Worm (Caenorhabditis elegans) whole organism, young adult: Measurements from ENCODE around the gene ZK6.8.

ENCODE experiments used
- F37B4.10 ChIP-seq: fragments of 200-800 bp; sonication (Bioruptor generic); IDR thresholded peaks from 2 replicates; pipeline ENCODE4 v1.3.6; 2022; ENCODE audit warnings: missing genetic modification characterization, missing compliant biosample characterization
- F49E8.2 ChIP-seq: sonication (generic microtip); optimal IDR thresholded peaks from 3 replicates; lab custom pipeline; 2017; ENCODE audit warnings: missing genetic modification characterization, mild to moderate bottlenecking, missing compliant biosample characterization, antibody characterized with exemption, moderate library complexity; ENCODE audit not compliant: insufficient read depth
- K11D2.4 ChIP-seq: fragments of 200-800 bp; sonication (Bioruptor generic); IDR thresholded peaks from 2 replicates; pipeline ENCODE4 v1.3.6; 2022; ENCODE audit warnings: missing genetic modification reagents, missing genetic modification characterization, missing compliant biosample characterization
- K12H6.12 ChIP-seq: fragments of 200-800 bp; sonication (Bioruptor generic); optimal IDR thresholded peaks from 2 replicates; lab custom pipeline; 2018; ENCODE audit warnings: mild to moderate bottlenecking, missing genetic modification characterization, missing compliant biosample characterization
- T26A5.8 ChIP-seq: sonication (generic microtip); optimal IDR thresholded peaks from 2 replicates; lab custom pipeline; 2016; ENCODE audit warnings: missing genetic modification characterization, missing compliant biosample characterization
- Y95B8A.8 ChIP-seq: fragments of 200-800 bp; sonication (Bioruptor generic); IDR thresholded peaks from 2 replicates; pipeline ENCODE4 v1.3.6; 2022; ENCODE audit warnings: missing genetic modification reagents, missing genetic modification characterization, missing compliant biosample characterization
- aptf-3 ChIP-seq: fragments of 200-800 bp; sonication (Bioruptor generic); IDR thresholded peaks from 2 replicates; pipeline ENCODE4 v1.3.6; 2022; ENCODE audit warnings: missing genetic modification characterization, missing compliant biosample characterization
- cebp-1 ChIP-seq, 2 experiments: fragments of 200-800 bp in 1 of 2; sonication (Bioruptor generic) in 1 of 2; sonication (generic microtip) in 1 of 2; IDR thresholded peaks in 1 of 2; optimal IDR thresholded peaks in 1 of 2; 2 replicates each; pipeline versions ENCODE4 v1.3.6 to Lab custom; 2017 to 2022; ENCODE audit warnings: missing compliant biosample characterization in 2 of 2, missing genetic modification characterization in 2 of 2, mild to moderate bottlenecking in 1 of 2, missing genetic modification reagents in 1 of 2, moderate library complexity in 1 of 2
- chd-7 ChIP-seq: sonication (generic microtip); optimal IDR thresholded peaks from 2 replicates; lab custom pipeline; 2016; ENCODE audit warnings: mild to moderate bottlenecking, missing genetic modification characterization, moderate library complexity, missing compliant biosample characterization
- die-1 ChIP-seq: sonication (generic microtip); optimal IDR thresholded peaks from 2 replicates; lab custom pipeline; 2016; ENCODE audit warnings: missing genotype, mild to moderate bottlenecking, missing genetic modification characterization, missing compliant biosample characterization
- dpff-1 ChIP-seq: sonication (generic microtip); optimal IDR thresholded peaks from 2 replicates; lab custom pipeline; 2017; ENCODE audit warnings: mild to moderate bottlenecking, missing genetic modification characterization, missing compliant biosample characterization
- egrh-3 ChIP-seq: fragments of 200-800 bp; sonication (Bioruptor generic); IDR thresholded peaks from 2 replicates; pipeline ENCODE4 v1.3.6; 2022; ENCODE audit warnings: missing genetic modification reagents, missing genetic modification characterization, missing compliant biosample characterization
- fkh-3 ChIP-seq: sonication (generic microtip); optimal IDR thresholded peaks from 2 replicates; lab custom pipeline; 2016; ENCODE audit warnings: mild to moderate bottlenecking, missing genetic modification characterization, missing compliant biosample characterization
- hlh-26 ChIP-seq: fragments of 200-800 bp; sonication (Bioruptor generic); conservative IDR thresholded peaks from 2 replicates; pipeline ENCODE4 v1.3.6; 2022; ENCODE audit warnings: missing genetic modification reagents, missing genetic modification characterization, missing compliant biosample characterization
- let-607 ChIP-seq, 2 experiments: fragments of 200-800 bp in 1 of 2; sonication (Bioruptor generic) in 1 of 2; sonication (generic microtip) in 1 of 2; optimal IDR thresholded peaks; 2 replicates each; lab custom pipeline; 2016 to 2018; ENCODE audit warnings: mild to moderate bottlenecking in 2 of 2, missing compliant biosample characterization in 2 of 2, missing genetic modification characterization in 2 of 2, moderate library complexity in 2 of 2, missing genotype in 1 of 2
- lin-54 ChIP-seq: fragments of 200-800 bp; sonication (Bioruptor generic); optimal IDR thresholded peaks from 2 replicates; lab custom pipeline; 2018; ENCODE audit warnings: mild to moderate bottlenecking, missing genetic modification characterization, missing compliant biosample characterization
- lsl-1 ChIP-seq: fragments of 200-800 bp; sonication (Bioruptor generic); optimal IDR thresholded peaks from 2 replicates; lab custom pipeline; 2018; ENCODE audit warnings: mild to moderate bottlenecking, missing genetic modification characterization, moderate library complexity, missing compliant biosample characterization
- lsy-27 ChIP-seq: sonication (generic microtip); optimal IDR thresholded peaks from 2 replicates; lab custom pipeline; 2017; ENCODE audit warnings: missing genetic modification characterization, mild to moderate bottlenecking, missing compliant biosample characterization, antibody characterized with exemption, missing genotype, borderline replicate concordance; ENCODE audit not compliant: insufficient read depth
- madf-6 ChIP-seq: fragments of 200-800 bp; sonication (Bioruptor generic); IDR thresholded peaks from 2 replicates; pipeline ENCODE4 v1.3.6; 2022; ENCODE audit warnings: missing genetic modification reagents, missing genetic modification characterization, missing compliant biosample characterization
- madf-8 ChIP-seq: fragments of 200-800 bp; sonication (Bioruptor generic); conservative IDR thresholded peaks from 2 replicates; pipeline ENCODE4 v1.3.6; 2022; ENCODE audit warnings: missing genetic modification reagents, missing genetic modification characterization, missing compliant biosample characterization
- nfya-2 ChIP-seq: fragments of 200-800 bp; sonication (Bioruptor generic); IDR thresholded peaks from 2 replicates; pipeline ENCODE4 v1.3.6; 2022; ENCODE audit warnings: missing genetic modification reagents, missing genetic modification characterization, missing compliant biosample characterization
- rcor-1 ChIP-seq: fragments of 200-800 bp; sonication (Bioruptor generic); IDR thresholded peaks from 2 replicates; pipeline ENCODE4 v1.3.6; 2022; ENCODE audit warnings: missing genetic modification reagents, missing genetic modification characterization, missing compliant biosample characterization
- rec-8 ChIP-seq, 2 experiments: sonication (generic microtip); optimal IDR thresholded peaks; 2 replicates each; lab custom pipeline; 2016; ENCODE audit warnings: mild to moderate bottlenecking in 2 of 2, missing genetic modification characterization in 2 of 2, missing genetic modification reagents in 2 of 2, missing genotype in 2 of 2, missing biosample characterization in 1 of 2, missing compliant biosample characterization in 1 of 2, moderate library complexity in 1 of 2
- sdz-38 ChIP-seq: sonication (generic microtip); optimal IDR thresholded peaks from 2 replicates; lab custom pipeline; 2016; ENCODE audit warnings: missing genotype, missing genetic modification characterization, missing compliant biosample characterization
- snpc-3.4 ChIP-seq: sonication (generic microtip); optimal IDR thresholded peaks from 2 replicates; lab custom pipeline; 2017; ENCODE audit warnings: missing genetic modification characterization, mild to moderate bottlenecking, missing compliant biosample characterization, antibody characterized with exemption, moderate library complexity, missing genotype, missing genetic modification reagents
- somi-1 ChIP-seq: fragments of 200-800 bp; sonication (Bioruptor generic); optimal IDR thresholded peaks from 2 replicates; lab custom pipeline; 2018; ENCODE audit warnings: mild to moderate bottlenecking, missing genetic modification characterization, missing compliant biosample characterization
- unc-62 ChIP-seq: fragments of 150-350 bp; optimal IDR thresholded peaks from 2 replicates; lab custom pipeline; 2014; ENCODE audit warnings: missing biosample characterization, missing genetic modification reagents, missing genetic modification characterization
- zfh-2 ChIP-seq: fragments of 200-800 bp; sonication (Bioruptor generic); conservative IDR thresholded peaks from 2 replicates; pipeline ENCODE4 v1.3.6; 2022; ENCODE audit warnings: missing genetic modification reagents, missing genetic modification characterization, missing compliant biosample characterization
- ztf-22 ChIP-seq: fragments of 200-800 bp; sonication (Bioruptor generic); optimal IDR thresholded peaks from 2 replicates; lab custom pipeline; 2018; ENCODE audit warnings: mild to moderate bottlenecking, missing genetic modification characterization, moderate library complexity, missing compliant biosample characterization
- ztf-28 ChIP-seq: fragments of 200-800 bp; sonication (Bioruptor generic); IDR thresholded peaks from 2 replicates; pipeline ENCODE4 v1.3.6; 2022; ENCODE audit warnings: missing genetic modification reagents, missing genetic modification characterization, missing compliant biosample characterization

The ZK6.8 gene

ce11 chrV:351787-352186 lies 29.9 kb upstream of the ZK6.8 start:
- TF ChIP-seq Y95B8A.8 (GFP tag; lab: Robert Waterston, UW): no peak
- TF ChIP-seq K11D2.4 (GFP tag; lab: Robert Waterston, UW): no peak
- no peak for TF ChIP-seq snpc-3.4 (tag; lab: Kevin White, UChicago)
- TF ChIP-seq F49E8.2 (tag; lab: Kevin White, UChicago): no peak
- TF ChIP-seq dpff-1: no peak
- no peak for TF ChIP-seq let-607 (tag; optimal IDR thresholded peaks at IDR 0.05; lab: Kevin White, UChicago)
- no peak for TF ChIP-seq chd-7 (tag; lab: Kevin White, UChicago)

- TF ChIP-seq egrh-3 (peak; percentile 63; the same call in 1 of the 2 replicates), F37B4.10 (GFP tag; lab: Robert Waterston, UW) (0 out of 2 replicates have a peak, but pooled peaks have one; percentile 74), lsl-1 (GFP tag; lab: Kevin White, UChicago) (no peak), zfh-2 (GFP tag; lab: Robert Waterston, UW) (peak; percentile 87)
Measured at ce11 chrV:356959-357702, 24.6 kb upstream of the ZK6.8 start.

ce11 chrV:358473-358872 lies 23.2 kb upstream of the ZK6.8 start:
- TF ChIP-seq zfh-2 (GFP tag; lab: Robert Waterston, UW): peak; percentile 89
- TF ChIP-seq madf-6 (GFP tag; lab: Robert Waterston, UW): no peak
- TF ChIP-seq egrh-3: peak; percentile 63; the same call in 1 of the 2 replicates

- TF ChIP-seq die-1 (tag; lab: Kevin White, UChicago) (no peak), rec-8 (tag; optimal IDR thresholded peaks at IDR 0.05; lab: Kevin White, UChicago) (no peak), sdz-38 (tag; lab: Kevin White, UChicago) (no peak), madf-8 (no peak), unc-62 (no peak), fkh-3 (tag; lab: Kevin White, UChicago) (no peak), snpc-3.4 (tag; lab: Kevin White, UChicago) (no peak), hlh-26 (GFP tag; lab: Robert Waterston, UW) (no peak), K11D2.4 (GFP tag; lab: Robert Waterston, UW) (no peak), let-607 (tag; optimal IDR thresholded peaks at IDR 0.05; lab: Kevin White, UChicago) (no peak), ztf-28 (GFP tag; lab: Robert Waterston, UW) (no peak), T26A5.8 (tag; lab: Kevin White, UChicago) (no peak)
Measured at ce11 chrV:359466-359865, 22.2 kb upstream of the ZK6.8 start, which contains the start of gene T22H9.1. Gene T22H9.1 (plus strand): TSS chrV:359766.

- TF ChIP-seq lin-54 (GFP tag; lab: Kevin White, UChicago) (no peak), rcor-1 (GFP tag; lab: Robert Waterston, UW) (no peak), hlh-26 (GFP tag; lab: Robert Waterston, UW) (no peak), nfya-2 (GFP tag; lab: Robert Waterston, UW) (no peak), F37B4.10 (GFP tag; lab: Robert Waterston, UW) (no peak), sdz-38 (tag; lab: Kevin White, UChicago) (no peak), ztf-22 (GFP tag; lab: Kevin White, UChicago) (no peak)
Measured at ce11 chrV:360068-360467, 21.6 kb upstream of the ZK6.8 start.

- TF ChIP-seq cebp-1 (GFP tag; IDR thresholded peaks at IDR 0.05; lab: Robert Waterston, UW): no peak
- TF ChIP-seq cebp-1 (tag; optimal IDR thresholded peaks at IDR 0.05; lab: Kevin White, UChicago): no peak
- no peak for TF ChIP-seq lsy-27 (tag; lab: Kevin White, UChicago)
- no peak for TF ChIP-seq somi-1 (GFP tag; lab: Kevin White, UChicago)
- peak; percentile 41; the same call in 1 of the 2 replicates for TF ChIP-seq zfh-2 (GFP tag; lab: Robert Waterston, UW)
- TF ChIP-seq aptf-3 (GFP tag; lab: Robert Waterston, UW): no peak
- TF ChIP-seq K12H6.12 (tag; lab: Kevin White, UChicago): no peak
Measured at ce11 chrV:361291-361690, 20.4 kb upstream of the ZK6.8 start.
